Worm (Caenorhabditis elegans) whole organism, young adult: ENCODE results near the gene T01E8.1.

ENCODE experiments used
- B0261.1 ChIP-seq: sonication (generic microtip); optimal IDR thresholded peaks from 2 replicates; lab custom pipeline; 2016; ENCODE audit warnings: mild to moderate bottlenecking, missing genetic modification characterization, moderate library complexity, missing compliant biosample characterization
- F23B12.7 ChIP-seq: sonication (generic microtip); optimal IDR thresholded peaks from 2 replicates; lab custom pipeline; 2017; ENCODE audit warnings: missing genetic modification characterization, mild to moderate bottlenecking, missing compliant biosample characterization, antibody characterized with exemption, moderate library complexity; ENCODE audit not compliant: insufficient read depth
- K11D2.4 ChIP-seq: fragments of 200-800 bp; sonication (Bioruptor generic); IDR thresholded peaks from 2 replicates; pipeline ENCODE4 v1.3.6; 2022; ENCODE audit warnings: missing genetic modification reagents, missing genetic modification characterization, missing compliant biosample characterization
- Y53G8AR.9 ChIP-seq: fragments of 200-800 bp; sonication (Bioruptor generic); conservative IDR thresholded peaks from 2 replicates; pipeline ENCODE4 v1.3.6; 2022; ENCODE audit warnings: missing genetic modification reagents, missing genetic modification characterization, missing compliant biosample characterization
- Y79H2A.3 ChIP-seq: fragments of 200-800 bp; sonication (Bioruptor generic); conservative IDR thresholded peaks from 2 replicates; pipeline ENCODE4 v1.3.6; 2022; ENCODE audit warnings: missing genetic modification reagents, missing genetic modification characterization, missing compliant biosample characterization
- ama-1 ChIP-seq, 3 experiments: fragments of 150-350 bp in 1 of 3; sonication (generic microtip) in 2 of 3; optimal IDR thresholded peaks; 2 replicates each; lab custom pipeline; 2014 to 2018; ENCODE audit warnings: missing biosample characterization in 2 of 3, missing genetic modification characterization in 2 of 3, missing genetic modification reagents in 2 of 3
- atf-7 ChIP-seq: sonication (generic microtip); optimal IDR thresholded peaks from 2 replicates; lab custom pipeline; 2017; ENCODE audit warnings: mild to moderate bottlenecking, missing genetic modification characterization, missing compliant biosample characterization
- athp-1 ChIP-seq: sonication (generic microtip); optimal IDR thresholded peaks from 2 replicates; lab custom pipeline; 2017; ENCODE audit warnings: mild to moderate bottlenecking, missing genetic modification characterization, missing compliant biosample characterization
- ccch-3 ChIP-seq: fragments of 200-800 bp; sonication (Bioruptor generic); optimal IDR thresholded peaks from 2 replicates; lab custom pipeline; 2018; ENCODE audit warnings: mild to moderate bottlenecking, missing genetic modification characterization, missing compliant biosample characterization
- cebp-2 ChIP-seq: fragments of 200-800 bp; sonication (Bioruptor generic); IDR thresholded peaks from 2 replicates; pipeline ENCODE4 v1.3.6; 2022; ENCODE audit warnings: missing genetic modification characterization, missing compliant biosample characterization
- ceh-40 ChIP-seq: fragments of 200-800 bp; sonication (Bioruptor generic); IDR thresholded peaks from 2 replicates; pipeline ENCODE4 v1.3.6; 2022; ENCODE audit warnings: missing genetic modification characterization, missing compliant biosample characterization
- dox-1 ChIP-seq: fragments of 200-800 bp; sonication (Bioruptor generic); IDR thresholded peaks from 2 replicates; pipeline ENCODE4 v1.3.6; 2022; ENCODE audit warnings: missing genetic modification reagents, missing genetic modification characterization, missing compliant biosample characterization
- dpl-1 ChIP-seq: fragments of 150-350 bp; optimal IDR thresholded peaks from 2 replicates; lab custom pipeline; 2014; ENCODE audit warnings: missing biosample characterization, missing genetic modification reagents, missing genetic modification characterization
- efl-1 ChIP-seq: fragments of 150-350 bp; optimal IDR thresholded peaks from 2 replicates; lab custom pipeline; 2014; ENCODE audit warnings: missing biosample characterization, missing genetic modification reagents, missing genetic modification characterization
- egl-18 ChIP-seq: fragments of 200-800 bp; sonication (Bioruptor generic); IDR thresholded peaks from 2 replicates; pipeline ENCODE4 v1.3.6; 2022; ENCODE audit warnings: missing genetic modification reagents, missing genetic modification characterization, missing compliant biosample characterization
- egrh-3 ChIP-seq: fragments of 200-800 bp; sonication (Bioruptor generic); IDR thresholded peaks from 2 replicates; pipeline ENCODE4 v1.3.6; 2022; ENCODE audit warnings: missing genetic modification reagents, missing genetic modification characterization, missing compliant biosample characterization
- fkh-3 ChIP-seq: sonication (generic microtip); optimal IDR thresholded peaks from 2 replicates; lab custom pipeline; 2016; ENCODE audit warnings: mild to moderate bottlenecking, missing genetic modification characterization, missing compliant biosample characterization
- hrde-1 ChIP-seq: sonication (generic microtip); optimal IDR thresholded peaks from 2 replicates; lab custom pipeline; 2016; ENCODE audit warnings: missing genetic modification characterization, mild to moderate bottlenecking, missing compliant biosample characterization, moderate library complexity, missing genotype, missing genetic modification reagents, borderline replicate concordance
- hsf-1 ChIP-seq: fragments of 200-800 bp; sonication (Bioruptor generic); IDR thresholded peaks from 2 replicates; pipeline ENCODE4 v1.3.6; 2022; ENCODE audit warnings: missing genetic modification reagents, missing genetic modification characterization, missing compliant biosample characterization
- lin-40 ChIP-seq: sonication (generic microtip); optimal IDR thresholded peaks from 2 replicates; lab custom pipeline; 2016; ENCODE audit warnings: missing genetic modification characterization, mild to moderate bottlenecking, missing compliant biosample characterization, missing genotype, missing genetic modification reagents
- madf-8 ChIP-seq: fragments of 200-800 bp; sonication (Bioruptor generic); conservative IDR thresholded peaks from 2 replicates; pipeline ENCODE4 v1.3.6; 2022; ENCODE audit warnings: missing genetic modification reagents, missing genetic modification characterization, missing compliant biosample characterization
- mel-28 ChIP-seq: sonication (generic microtip); optimal IDR thresholded peaks from 2 replicates; lab custom pipeline; 2016; ENCODE audit warnings: borderline replicate concordance, mild to moderate bottlenecking, missing genetic modification characterization, missing compliant biosample characterization
- nfyb-1 ChIP-seq: fragments of 200-800 bp; sonication (Bioruptor generic); IDR thresholded peaks from 2 replicates; pipeline ENCODE4 v1.3.6; 2022; ENCODE audit warnings: missing genetic modification reagents, missing genetic modification characterization, missing compliant biosample characterization
- nhr-120 ChIP-seq: fragments of 200-800 bp; sonication (Bioruptor generic); IDR thresholded peaks from 2 replicates; pipeline ENCODE4 v1.3.6; 2022; ENCODE audit warnings: missing genetic modification characterization, missing compliant biosample characterization
- nhr-179 ChIP-seq: sonication (generic microtip); optimal IDR thresholded peaks from 2 replicates; lab custom pipeline; 2016; ENCODE audit warnings: mild to moderate bottlenecking, missing genetic modification characterization, missing compliant biosample characterization
- nhr-27 ChIP-seq: fragments of 200-800 bp; sonication (Bioruptor generic); optimal IDR thresholded peaks from 2 replicates; lab custom pipeline; 2018; ENCODE audit warnings: mild to moderate bottlenecking, missing genetic modification characterization, moderate library complexity, missing compliant biosample characterization
- nhr-80 ChIP-seq: sonication (generic microtip); optimal IDR thresholded peaks from 2 replicates; lab custom pipeline; 2016; ENCODE audit warnings: missing genetic modification characterization, missing compliant biosample characterization
- rcor-1 ChIP-seq: fragments of 200-800 bp; sonication (Bioruptor generic); IDR thresholded peaks from 2 replicates; pipeline ENCODE4 v1.3.6; 2022; ENCODE audit warnings: missing genetic modification reagents, missing genetic modification characterization, missing compliant biosample characterization
- repo-1 ChIP-seq: sonication (generic microtip); optimal IDR thresholded peaks from 2 replicates; lab custom pipeline; 2017; ENCODE audit warnings: mild to moderate bottlenecking, missing genetic modification characterization, missing compliant biosample characterization
- sea-2 ChIP-seq: fragments of 200-800 bp; sonication (Bioruptor generic); IDR thresholded peaks from 2 replicates; pipeline ENCODE4 v1.3.6; 2022; ENCODE audit warnings: missing genetic modification characterization, missing compliant biosample characterization
- snpc-1.3 ChIP-seq: sonication (generic microtip); optimal IDR thresholded peaks from 2 replicates; lab custom pipeline; 2017; ENCODE audit warnings: missing genetic modification characterization, mild to moderate bottlenecking, missing compliant biosample characterization, antibody characterized with exemption, moderate library complexity, missing genotype, missing genetic modification reagents; ENCODE audit not compliant: insufficient read depth
- snpc-3.4 ChIP-seq: sonication (generic microtip); optimal IDR thresholded peaks from 2 replicates; lab custom pipeline; 2017; ENCODE audit warnings: missing genetic modification characterization, mild to moderate bottlenecking, missing compliant biosample characterization, antibody characterized with exemption, moderate library complexity, missing genotype, missing genetic modification reagents
- tbx-9 ChIP-seq: sonication (generic microtip); optimal IDR thresholded peaks from 2 replicates; lab custom pipeline; 2016; ENCODE audit warnings: borderline replicate concordance, missing genetic modification characterization, inconsistent platforms, missing compliant biosample characterization
- unc-130 ChIP-seq: sonication (generic microtip); optimal IDR thresholded peaks from 2 replicates; lab custom pipeline; 2016; ENCODE audit warnings: missing genetic modification reagents, missing genetic modification characterization, missing compliant biosample characterization
- ztf-3 ChIP-seq: fragments of 200-800 bp; sonication (Bioruptor generic); optimal IDR thresholded peaks from 2 replicates; lab custom pipeline; 2018; ENCODE audit warnings: mild to moderate bottlenecking, missing genetic modification characterization, missing compliant biosample characterization

The T01E8.1 gene

DNA sequence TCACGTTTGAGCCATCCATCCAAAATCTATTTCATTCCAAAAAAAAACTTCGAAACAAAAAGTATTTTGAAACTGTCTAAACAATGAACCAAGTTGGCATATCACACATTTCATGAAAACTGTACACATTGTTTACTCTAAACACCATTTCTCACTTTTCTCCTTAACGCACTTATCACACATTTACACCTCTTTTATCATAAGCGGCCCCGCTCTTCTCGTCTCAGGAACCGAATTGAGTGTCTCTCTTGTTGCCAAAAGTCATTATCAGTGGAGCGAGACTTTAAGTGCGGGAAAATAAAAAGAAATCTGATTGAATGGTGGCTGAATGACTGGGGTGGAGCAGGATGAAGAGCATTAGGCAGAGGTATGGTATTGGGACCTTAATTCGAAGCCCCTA is 25.3 kb downstream of the T01E8.1 start:
- TF ChIP-seq egrh-3 (GFP tag; lab: Robert Waterston, UW) (no peak), nhr-80 (tag; lab: Kevin White, UChicago) (peak; percentile 55), dox-1 (GFP tag; lab: Robert Waterston, UW) (0 out of 2 replicates have a peak, but pooled peaks have one; percentile 20)

DNA sequence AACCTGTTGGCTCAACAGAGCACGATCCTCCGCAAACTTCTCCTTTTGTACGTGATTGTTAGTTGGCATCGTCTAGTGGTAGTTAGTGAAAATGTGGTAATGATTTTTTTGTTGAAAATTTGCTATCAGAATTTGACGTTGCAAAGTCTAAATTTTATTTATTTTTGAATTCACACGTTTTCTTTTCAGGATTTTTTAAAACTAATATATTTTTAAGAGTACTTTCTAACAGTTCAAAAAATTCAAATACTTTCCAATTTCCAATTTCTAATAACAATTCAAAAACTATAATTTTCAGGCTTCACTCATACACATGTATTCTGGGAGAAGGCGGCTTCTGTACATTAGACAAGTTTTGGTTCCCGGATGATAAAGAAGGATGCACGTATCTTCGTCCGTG is 27.9 kb downstream of the T01E8.1 start, which contains the start of gene ubxn-5:
ubxn-5 (minus strand) TSS at position 101 of the 400 bp plus-strand sequence.
- no peak for TF ChIP-seq atf-7
- no peak for TF ChIP-seq tbx-9 (tag; lab: Kevin White, UChicago)

DNA sequence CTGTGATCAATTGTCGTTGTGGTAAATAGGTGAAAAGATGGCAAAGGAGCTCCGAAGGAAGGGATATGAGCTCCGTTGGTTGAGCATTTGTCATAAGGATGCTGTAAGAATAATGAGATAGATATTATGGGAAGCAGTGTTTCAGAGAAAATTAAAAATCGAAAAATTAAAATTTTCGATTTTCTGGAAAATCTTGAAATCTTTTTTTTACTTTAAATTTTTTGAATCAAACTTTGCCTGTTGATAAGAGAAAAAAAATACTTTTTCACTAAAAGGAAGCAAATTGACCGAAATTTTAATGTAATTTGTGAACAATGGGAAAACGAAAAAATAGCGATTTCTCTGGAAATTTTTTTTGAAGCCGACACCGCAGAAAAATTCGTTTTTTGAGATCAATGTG is 33.1 kb downstream of the T01E8.1 start, which contains the start of gene mec-15:
mec-15 (minus strand) TSS at position 101 of the 400 bp plus-strand sequence.
- no peak for TF ChIP-seq snpc-1.3
- TF ChIP-seq ccch-3 (GFP tag; lab: Kevin White, UChicago) = no peak
- TF ChIP-seq nhr-179 = no peak
- no peak for TF ChIP-seq athp-1 (tag; lab: Kevin White, UChicago)
- no peak for TF ChIP-seq madf-8
- TF ChIP-seq ztf-3 = no peak
- no peak for TF ChIP-seq unc-130
- TF ChIP-seq nhr-27 (tag; lab: Kevin White, UChicago) = no peak
- no peak for TF ChIP-seq egl-18
- no peak for TF ChIP-seq efl-1 (GFP tag; lab: Kevin White, UChicago)

DNA sequence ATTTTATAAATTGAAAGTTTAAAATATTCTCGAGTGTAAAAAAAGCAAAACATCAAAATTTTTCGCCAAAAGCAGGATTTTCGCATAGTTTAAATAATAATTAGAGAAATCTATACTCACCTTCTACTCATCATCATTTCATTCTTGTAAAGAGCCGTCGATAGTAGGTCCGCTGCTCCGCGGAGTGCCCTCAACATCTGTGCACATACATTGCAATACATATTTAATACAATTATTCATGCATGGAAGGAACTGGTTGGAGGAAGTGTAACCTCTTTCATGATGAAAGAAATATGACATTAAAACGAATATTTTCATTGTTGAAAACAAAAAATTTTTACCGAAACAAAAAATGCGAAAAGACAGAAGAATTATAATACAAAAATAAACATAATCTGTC is 35.8 kb downstream of the T01E8.1 start, which contains the start of gene mrps-14:
mrps-14 (minus strand) TSS at position 197 of the 400 bp plus-strand sequence.
- TF ChIP-seq hrde-1 (tag; lab: Kevin White, UChicago) = peak; percentile 76
- TF ChIP-seq nfyb-1 = 0 out of 2 replicates have a peak, but pooled peaks have one; percentile 21
- peak; percentile 34 for TF ChIP-seq repo-1
- no peak for TF ChIP-seq ama-1 (optimal IDR thresholded peaks at IDR 0.05; lab: Kevin White, UChicago)
- TF ChIP-seq ama-1 (GFP tag; optimal IDR thresholded peaks at IDR 0.05; lab: Kevin White, UChicago) = peak in 1 of 2 experiments; percentile 83
- TF ChIP-seq egrh-3 (GFP tag; lab: Robert Waterston, UW) = no peak
- TF ChIP-seq ceh-40 (GFP tag; lab: Robert Waterston, UW) = 0 out of 2 replicates have a peak, but pooled peaks have one; percentile 11
- TF ChIP-seq cebp-2 (GFP tag; lab: Robert Waterston, UW) = no peak
- TF ChIP-seq dpl-1 (GFP tag; lab: Kevin White, UChicago) = no peak
- TF ChIP-seq hsf-1 (GFP tag; lab: Robert Waterston, UW) = peak; percentile 70; the same call in 1 of the 2 replicates
- TF ChIP-seq fkh-3 (tag; lab: Kevin White, UChicago) = no peak
- peak; percentile 53 for TF ChIP-seq Y53G8AR.9 (GFP tag; lab: Robert Waterston, UW)
- 0 out of 2 replicates have a peak, but pooled peaks have one; percentile 12 for TF ChIP-seq dox-1 (GFP tag; lab: Robert Waterston, UW)
- peak; percentile 44 for TF ChIP-seq snpc-3.4

DNA sequence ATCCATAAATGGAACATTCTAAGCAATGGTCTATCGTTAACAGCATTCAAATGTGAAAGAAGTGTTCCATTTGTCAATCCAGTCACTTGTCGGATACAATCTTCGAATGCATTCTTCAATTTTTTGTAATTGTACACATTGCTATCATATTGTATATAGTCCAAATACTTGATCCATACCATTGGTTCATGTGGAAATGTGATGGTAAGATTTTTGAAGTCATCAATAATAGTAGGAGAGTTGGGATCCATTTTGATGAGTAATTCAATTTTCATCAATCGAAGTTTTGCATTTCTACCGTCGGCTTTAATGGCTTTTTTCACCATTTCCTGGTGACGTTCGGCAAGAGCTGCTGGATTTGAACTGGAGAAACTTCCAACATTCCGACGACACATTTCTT is 39.1 kb downstream of the T01E8.1 start:
- TF ChIP-seq Y79H2A.3 (GFP tag; lab: Robert Waterston, UW) (no peak), rcor-1 (no peak), lin-40 (tag; lab: Kevin White, UChicago) (no peak), dpl-1 (GFP tag; lab: Kevin White, UChicago) (no peak), efl-1 (GFP tag; lab: Kevin White, UChicago) (no peak), B0261.1 (tag; lab: Kevin White, UChicago) (no peak), F23B12.7 (tag; lab: Kevin White, UChicago) (no peak), K11D2.4 (no peak), ccch-3 (GFP tag; lab: Kevin White, UChicago) (no peak), sea-2 (no peak), nhr-120 (GFP tag; lab: Robert Waterston, UW) (no peak), mel-28 (tag; lab: Kevin White, UChicago) (no peak), Y53G8AR.9 (GFP tag; lab: Robert Waterston, UW) (no peak)
- TF ChIP-seq, all 124 proteins: peak for 0
